Fruit fly (Drosophila melanogaster): ENCODE results near the gene Nuak.

The Nuak gene

DNA sequence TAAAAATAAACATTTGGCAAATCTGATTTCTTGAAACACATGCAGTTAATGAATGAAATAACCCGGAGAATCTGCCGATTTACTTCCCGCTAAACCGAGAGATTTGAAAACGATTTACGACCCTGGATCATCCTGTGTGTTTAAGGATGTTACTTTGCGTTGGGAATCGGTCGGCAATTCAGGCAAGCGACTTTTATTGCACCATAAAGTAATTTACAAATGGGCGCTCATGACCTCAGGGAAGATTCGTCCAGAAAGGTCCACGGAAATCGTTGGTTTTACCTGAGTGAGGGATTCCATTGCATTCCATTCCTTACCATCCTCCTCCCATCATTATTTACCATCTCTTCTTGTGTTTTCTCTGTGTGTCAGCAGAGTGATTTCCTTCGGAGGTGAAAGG lies 88.7 kb downstream of the Nuak start:
- no peak for TF ChIP-seq ttk (optimal IDR thresholded peaks at IDR 0.05)

- TF ChIP-seq Myc (optimal IDR thresholded peaks at IDR 0.05) (no peak), h (optimal IDR thresholded peaks at IDR 0.05) (no peak), insv (optimal IDR thresholded peaks at IDR 0.05) (no peak), ttk (optimal IDR thresholded peaks at IDR 0.05) (no peak), Sin3A (optimal IDR thresholded peaks at IDR 0.05) (no peak), psq (optimal IDR thresholded peaks at IDR 0.05) (no peak)
Measured at dm6 chr3R:10353932-10354703, 90.0 kb downstream of the Nuak start.

DNA sequence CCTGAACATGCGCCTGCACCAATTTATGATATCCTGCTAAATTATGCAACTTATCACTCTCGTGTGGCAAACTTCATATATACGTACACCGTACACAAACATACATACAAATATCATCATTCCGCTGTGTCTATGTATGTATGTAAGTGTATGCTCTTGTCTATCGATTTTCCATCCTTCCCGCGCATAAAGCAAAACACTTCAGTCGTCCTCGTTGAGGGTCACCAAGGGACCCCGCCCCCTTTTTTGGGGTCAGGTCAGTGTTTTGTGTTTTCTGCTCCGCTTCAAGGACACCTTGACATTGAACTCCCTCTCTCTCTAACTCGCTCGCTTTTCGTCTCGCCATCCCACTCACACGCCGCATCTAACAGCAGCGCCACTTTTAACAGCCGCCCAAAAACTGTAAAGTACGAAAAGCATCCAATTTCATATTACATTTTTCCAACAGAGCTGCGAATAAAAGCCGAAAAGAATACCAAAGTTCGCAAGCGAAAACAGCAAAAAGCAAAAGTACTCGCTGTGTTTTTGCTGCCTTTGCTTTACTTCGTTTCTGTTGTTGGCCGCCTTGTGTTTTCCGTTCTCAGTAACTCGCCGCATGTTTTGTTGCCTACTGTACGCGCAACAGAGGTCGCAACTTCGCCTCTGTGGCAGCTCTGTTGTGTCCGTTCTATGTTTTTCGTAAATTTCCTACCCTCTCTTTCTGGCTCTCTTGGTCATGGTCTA lies 91.9 kb downstream of the Nuak start:
- TF ChIP-seq psq (optimal IDR thresholded peaks at IDR 0.05) (no peak), insv (optimal IDR thresholded peaks at IDR 0.05) (no peak), ttk (optimal IDR thresholded peaks at IDR 0.05) (no peak), Sin3A (optimal IDR thresholded peaks at IDR 0.05) (no peak), Myc (optimal IDR thresholded peaks at IDR 0.05) (no peak), h (optimal IDR thresholded peaks at IDR 0.05) (no peak)

DNA sequence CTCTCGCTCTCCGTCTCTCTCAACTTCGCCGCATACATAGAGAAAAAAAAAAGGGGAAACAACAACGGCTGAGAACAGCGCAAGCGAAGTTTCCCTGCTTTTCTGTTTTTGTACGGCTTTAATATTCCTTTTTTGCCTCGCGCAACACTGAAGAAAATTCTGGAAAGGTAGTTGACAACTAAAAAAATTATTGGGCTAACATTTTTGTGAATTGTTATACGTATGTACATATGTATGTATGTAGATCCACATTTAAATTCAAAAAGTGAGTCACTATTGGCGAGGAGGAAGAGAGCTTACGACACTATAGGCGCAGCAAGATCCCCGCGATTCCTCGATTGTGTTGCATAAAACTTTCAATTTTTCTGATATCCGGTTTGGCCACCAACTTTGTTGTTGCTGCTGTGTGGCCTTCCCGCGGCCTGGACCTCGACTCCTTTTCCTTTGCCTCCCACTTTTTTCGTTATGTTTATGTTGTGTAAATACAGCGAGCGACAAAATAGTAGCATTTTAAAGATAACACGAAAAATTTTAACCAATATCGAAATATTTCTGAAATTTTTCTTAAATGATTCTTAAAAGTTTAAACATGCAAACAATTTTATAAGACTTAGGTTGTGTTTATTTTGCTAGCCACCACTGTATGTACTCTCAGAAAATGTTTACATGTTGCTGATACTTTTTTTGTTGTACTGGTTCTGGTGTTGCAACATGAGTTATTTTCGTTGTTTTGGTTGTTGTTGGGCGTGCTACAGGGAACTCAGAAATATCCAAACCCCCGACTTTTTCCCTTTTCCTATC lies 92.7 kb downstream of the Nuak start:
- no peak for TF ChIP-seq psq (optimal IDR thresholded peaks at IDR 0.05)
- TF ChIP-seq Myc (optimal IDR thresholded peaks at IDR 0.05), result no peak
- no peak for TF ChIP-seq insv (optimal IDR thresholded peaks at IDR 0.05)
- no peak for TF ChIP-seq h (optimal IDR thresholded peaks at IDR 0.05)
- TF ChIP-seq Sin3A (optimal IDR thresholded peaks at IDR 0.05), result no peak
- no peak for TF ChIP-seq ttk (optimal IDR thresholded peaks at IDR 0.05)

dm6 chr3R:10357364-10357676 lies 93.2 kb downstream of the Nuak start:
- TF ChIP-seq Sin3A (optimal IDR thresholded peaks at IDR 0.05) (no peak), insv (optimal IDR thresholded peaks at IDR 0.05) (no peak), psq (optimal IDR thresholded peaks at IDR 0.05) (no peak), ttk (optimal IDR thresholded peaks at IDR 0.05) (no peak), Myc (optimal IDR thresholded peaks at IDR 0.05) (no peak), h (optimal IDR thresholded peaks at IDR 0.05) (no peak)

Measured in Kc167 (cell line).